Worm (Caenorhabditis elegans) whole organism, late embryonic: ENCODE results near the gene F38B6.4.

Source experiments
- ama-1 ChIP-seq: fragments of 150-350 bp; optimal IDR thresholded peaks from 2 replicates; lab custom pipeline; 2014
- elt-2 ChIP-seq: sonication (generic microtip); optimal IDR thresholded peaks from 2 replicates; lab custom pipeline; 2016; ENCODE audit warnings: missing genetic modification reagents, missing genetic modification characterization, missing compliant biosample characterization
- ets-4 ChIP-seq: sonication (generic microtip); optimal IDR thresholded peaks from 2 replicates; lab custom pipeline; 2016; ENCODE audit warnings: missing genetic modification characterization, missing compliant biosample characterization
- pqm-1 ChIP-seq: sonication (generic microtip); optimal IDR thresholded peaks from 2 replicates; lab custom pipeline; 2016; ENCODE audit warnings: missing genetic modification characterization, missing compliant biosample characterization
- sox-2 ChIP-seq: fragments of 200-800 bp; sonication (Bioruptor generic); IDR thresholded peaks from 2 replicates; pipeline ENCODE4 v1.3.6; 2022; ENCODE audit warnings: missing genetic modification reagents, missing genetic modification characterization, missing compliant biosample characterization
- sox-4 ChIP-seq: sonication (generic microtip); optimal IDR thresholded peaks from 2 replicates; lab custom pipeline; 2017; ENCODE audit warnings: mild to moderate bottlenecking, missing genetic modification characterization, inconsistent platforms, missing compliant biosample characterization
- tbx-2 ChIP-seq: sonication (generic microtip); optimal IDR thresholded peaks from 2 replicates; lab custom pipeline; 2016; ENCODE audit warnings: missing genetic modification characterization, missing compliant biosample characterization

DNA sequence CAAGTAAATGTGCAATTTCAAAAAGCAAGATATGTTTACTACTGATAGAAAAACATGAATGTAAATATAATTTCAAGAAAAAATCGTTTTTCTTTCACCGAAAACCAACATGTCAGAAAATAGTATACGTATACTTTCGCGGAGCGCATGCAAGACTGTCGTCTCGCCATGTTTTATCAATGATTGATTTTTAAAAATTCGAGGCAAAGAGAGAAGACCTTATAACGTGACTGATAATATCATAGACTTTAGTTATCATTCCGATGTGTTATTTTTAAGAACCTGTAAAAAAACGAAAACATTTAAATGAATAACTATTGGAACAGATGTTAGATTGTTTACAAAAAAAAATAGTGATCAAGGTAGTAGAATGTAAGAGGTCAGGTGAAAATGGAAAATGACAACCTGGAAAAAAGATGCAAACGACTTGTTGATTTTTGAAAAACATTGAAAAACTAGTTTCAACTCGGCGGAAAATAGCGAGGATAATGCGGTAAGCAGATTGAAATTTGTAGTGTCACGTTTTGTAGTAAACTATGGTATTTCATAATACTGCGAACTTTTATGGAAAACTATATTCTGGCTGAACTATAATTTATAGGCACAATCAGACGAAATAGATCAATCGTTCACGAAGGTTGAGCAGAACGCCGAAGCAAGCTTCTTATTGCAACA is 28.1 kb upstream of the F38B6.4 start:
- TF ChIP-seq sox-4 (no peak), elt-2 (tag; lab: Kevin White, UChicago) (no peak), pqm-1 (tag; lab: Kevin White, UChicago) (no peak), sox-2 (GFP tag; lab: Robert Waterston, UW) (no peak), ets-4 (tag; lab: Kevin White, UChicago) (no peak), ama-1 (no peak), tbx-2 (no peak)
